Fruit fly (Drosophila melanogaster) ovary, adult (tissue): ENCODE data around the gene Csas.
A peak's percentile ranks its signal among the peaks of the same experiment; 100 is the strongest.

Experiments
- CG17801 ChIP-seq: fragments of 200-800 bp; optimal IDR thresholded peaks from 2 replicates; lab custom pipeline; 2019; ENCODE audit warnings: missing biosample characterization, mild to moderate bottlenecking, missing genetic modification characterization, moderate library complexity; ENCODE audit not compliant: partially characterized antibody

Csas gene

dm6 chr3L:19940349-19940748, 48.4 kb downstream of the Csas start:
- no peak for TF ChIP-seq CG17801

dm6 chr3L:19939024-19939423, 49.8 kb downstream of the Csas start, which contains the start of gene Ac76E:
TSS of gene Ac76E (plus strand) at chr3L:19939287.
- peak; percentile 6 for TF ChIP-seq CG17801
